Worm (Caenorhabditis elegans): Measurements from ENCODE around the gene sym-3.

ce11 chrX:5794432-5794831 is 20.9 kb downstream of the sym-3 start:
- TF ChIP-seq ama-1 (optimal IDR thresholded peaks at IDR 0.05) (no peak), sox-4 (tag; optimal IDR thresholded peaks at IDR 0.05) (no peak)

All from whole organism, late embryonic.